Worm (Caenorhabditis elegans): Measurements from ENCODE around the gene ZK892.5.
A peak's percentile ranks its signal among the peaks of the same experiment; 100 is the strongest.

ZK892.5 gene

DNA sequence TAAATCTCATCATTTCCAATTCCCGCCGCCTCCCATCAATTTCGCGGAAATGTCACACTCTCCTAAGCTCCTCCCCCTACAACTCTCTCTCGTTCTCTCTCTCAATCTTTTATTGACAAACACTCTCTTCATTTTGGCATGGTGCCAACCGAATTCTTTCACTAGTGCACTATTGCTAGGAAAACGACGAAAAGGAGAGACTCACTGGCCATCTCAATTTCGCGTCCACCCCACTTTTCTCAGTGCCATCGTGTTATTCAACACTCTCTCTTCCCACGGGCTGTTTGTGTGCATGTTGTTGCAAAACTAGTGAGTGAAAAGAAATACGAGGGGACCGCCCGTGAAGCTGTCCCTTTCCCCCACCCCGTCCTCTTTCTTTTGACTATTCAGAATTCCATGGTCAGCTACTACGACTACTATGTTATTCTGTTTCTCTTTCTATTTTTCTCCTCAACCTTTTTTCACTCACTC is 23.1 kb upstream of the ZK892.5 start:
- TF ChIP-seq nfya-1 (tag; optimal IDR thresholded peaks at IDR 0.05; ENCODE audit: insufficient read depth) (peak; percentile 60), lin-15B (tag; optimal IDR thresholded peaks at IDR 0.05) (peak; percentile 56), egl-27 (tag; optimal IDR thresholded peaks at IDR 0.05) (no peak), skn-1 (tag; optimal IDR thresholded peaks at IDR 0.05) (no peak), ceh-28 (tag; optimal IDR thresholded peaks at IDR 0.05) (no peak), elt-1 (tag; optimal IDR thresholded peaks at IDR 0.05) (peak; percentile 45), zag-1 (tag; optimal IDR thresholded peaks at IDR 0.05) (peak; percentile 28), pha-4 (tag; optimal IDR thresholded peaks at IDR 0.05) (peak; percentile 81), unc-39 (tag; optimal IDR thresholded peaks at IDR 0.05) (no peak), fkh-2 (tag; optimal IDR thresholded peaks at IDR 0.05) (no peak), hmg-11 (tag; optimal IDR thresholded peaks at IDR 0.05) (peak; percentile 24), mml-1 (tag; optimal IDR thresholded peaks at IDR 0.05) (no peak), unc-62 (GFP tag; optimal IDR thresholded peaks at IDR 0.05) (peak; percentile 74), fkh-10 (GFP tag; optimal IDR thresholded peaks at IDR 0.05) (peak; percentile 27), ceh-82 (tag; optimal IDR thresholded peaks at IDR 0.05) (no peak), elt-2 (tag; optimal IDR thresholded peaks at IDR 0.05) (no peak), nhr-28 (tag; optimal IDR thresholded peaks at IDR 0.05) (no peak), nhr-23 (tag; optimal IDR thresholded peaks at IDR 0.05) (no peak), nhr-237 (tag; optimal IDR thresholded peaks at IDR 0.05) (no peak), aly-2 (tag; optimal IDR thresholded peaks at IDR 0.05) (no peak), daf-12 (tag; optimal IDR thresholded peaks at IDR 0.05) (no peak), nhr-77 (tag; optimal IDR thresholded peaks at IDR 0.05) (no peak), tbx-2 (tag; optimal IDR thresholded peaks at IDR 0.05) (peak; percentile 22), nhr-11 (tag; optimal IDR thresholded peaks at IDR 0.05) (peak; percentile 77), egl-5 (tag; optimal IDR thresholded peaks at IDR 0.05) (peak; percentile 44), sea-2 (GFP tag; optimal IDR thresholded peaks at IDR 0.05) (no peak), lin-39 (tag; optimal IDR thresholded peaks at IDR 0.05) (peak; percentile 11), ceh-9 (tag; optimal IDR thresholded peaks at IDR 0.05) (no peak), nhr-12 (tag; optimal IDR thresholded peaks at IDR 0.05) (no peak), snpc-4 (tag; optimal IDR thresholded peaks at IDR 0.05) (peak; percentile 10)

DNA sequence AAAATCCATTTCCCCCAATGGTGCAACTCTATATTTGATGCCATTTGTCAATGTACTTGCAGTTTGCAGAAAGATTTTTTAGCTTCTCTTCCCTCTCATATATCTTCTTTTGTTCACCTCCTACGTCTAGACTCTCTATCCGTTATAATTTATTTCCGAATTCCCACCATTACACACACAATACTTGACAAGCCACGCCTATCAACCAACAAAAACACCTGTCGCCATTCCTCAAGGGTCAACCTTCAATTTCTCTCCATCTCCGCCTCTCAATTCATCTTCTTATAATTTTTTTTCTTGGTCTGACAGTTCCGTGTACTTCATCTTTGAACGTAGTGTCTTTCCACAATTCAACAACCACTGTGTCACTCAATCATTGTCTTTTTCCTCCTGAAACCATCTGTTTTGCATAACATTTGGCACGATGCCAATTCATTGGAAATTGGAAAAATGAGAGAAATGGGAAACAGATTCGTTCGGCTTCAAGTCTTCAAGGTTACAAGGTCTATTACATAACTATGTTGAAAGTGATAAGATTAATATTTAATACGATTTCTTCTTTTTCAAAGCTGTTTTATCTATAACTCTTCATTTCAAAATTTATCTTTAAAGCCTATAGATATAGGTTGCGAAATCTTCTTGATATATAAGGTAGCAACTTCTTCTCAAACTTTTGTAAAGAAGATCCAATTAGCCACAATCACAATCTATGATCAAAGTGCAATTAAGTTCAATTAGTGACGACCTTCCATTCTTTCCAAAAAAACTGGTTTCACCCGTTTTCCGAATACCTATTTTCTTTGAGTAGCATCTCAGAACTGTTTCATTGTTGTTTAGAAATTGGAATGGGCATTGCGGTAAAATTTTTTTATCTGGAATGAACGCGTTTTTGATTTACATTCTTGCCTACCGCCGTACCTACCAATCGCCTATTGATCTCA is 21.1 kb upstream of the ZK892.5 start:
- TF ChIP-seq nhr-25 (tag; optimal IDR thresholded peaks at IDR 0.05) (peak; percentile 8), fkh-10 (GFP tag; optimal IDR thresholded peaks at IDR 0.05) (no peak), egl-5 (tag; optimal IDR thresholded peaks at IDR 0.05) (no peak), mdl-1 (tag; optimal IDR thresholded peaks at IDR 0.05) (no peak), lin-15B (tag; optimal IDR thresholded peaks at IDR 0.05) (no peak), nhr-11 (tag; optimal IDR thresholded peaks at IDR 0.05) (peak; percentile 25), nhr-28 (tag; optimal IDR thresholded peaks at IDR 0.05) (no peak)

DNA sequence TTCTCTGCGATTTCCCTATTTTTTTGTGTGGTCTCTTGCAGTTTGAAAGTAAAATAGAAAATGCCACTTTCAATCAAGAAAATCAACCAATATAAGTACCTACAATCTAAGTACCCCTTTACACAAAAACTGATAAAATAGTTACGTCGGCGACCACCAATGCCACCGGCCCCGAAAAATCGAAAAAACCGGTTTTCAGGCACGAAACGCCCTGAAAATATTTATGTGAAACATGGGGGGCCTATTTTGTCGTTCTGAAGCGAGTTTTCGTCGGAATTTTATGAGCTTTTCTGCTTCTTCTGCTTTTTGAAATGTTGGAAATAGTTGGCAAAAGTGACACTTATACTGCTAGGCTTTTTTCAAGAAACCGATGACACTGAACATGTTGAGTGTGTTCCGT is 19.4 kb upstream of the ZK892.5 start:
- TF ChIP-seq nfya-1 (tag; optimal IDR thresholded peaks at IDR 0.05; ENCODE audit: insufficient read depth) = no peak
- no peak for TF ChIP-seq elt-2 (tag; optimal IDR thresholded peaks at IDR 0.05)
- no peak for TF ChIP-seq egl-5 (tag; optimal IDR thresholded peaks at IDR 0.05)
- no peak for TF ChIP-seq jun-1 (tag; optimal IDR thresholded peaks at IDR 0.05)
- no peak for TF ChIP-seq eor-1 (tag; optimal IDR thresholded peaks at IDR 0.05)
- TF ChIP-seq ceh-16 (tag; optimal IDR thresholded peaks at IDR 0.05) = no peak
- TF ChIP-seq nhr-12 (tag; optimal IDR thresholded peaks at IDR 0.05) = no peak
- no peak for TF ChIP-seq lsy-12 (tag; optimal IDR thresholded peaks at IDR 0.05)
- TF ChIP-seq mdl-1 (tag; optimal IDR thresholded peaks at IDR 0.05) = no peak
- TF ChIP-seq nhr-237 (tag; optimal IDR thresholded peaks at IDR 0.05) = no peak
- no peak for TF ChIP-seq pqm-1 (tag; optimal IDR thresholded peaks at IDR 0.05)
- TF ChIP-seq tbx-2 (tag; optimal IDR thresholded peaks at IDR 0.05) = no peak
- no peak for TF ChIP-seq R02D3.7 (tag; optimal IDR thresholded peaks at IDR 0.05)
- no peak for TF ChIP-seq elt-1 (tag; optimal IDR thresholded peaks at IDR 0.05)
- no peak for TF ChIP-seq unc-62 (GFP tag; optimal IDR thresholded peaks at IDR 0.05)
- TF ChIP-seq nhr-23 (tag; optimal IDR thresholded peaks at IDR 0.05) = no peak
- no peak for TF ChIP-seq nhr-77 (tag; optimal IDR thresholded peaks at IDR 0.05)
- TF ChIP-seq nhr-67 (tag; optimal IDR thresholded peaks at IDR 0.05) = no peak

Data from whole organism, L3 larva.